Fruit fly (Drosophila melanogaster) Kc167 (cell line): ENCODE data around the gene CG10019.

Experiments
- Myc ChIP-seq: fragments of >200 bp; optimal IDR thresholded peaks from 2 replicates; lab custom pipeline; 2017; ENCODE audit warnings: missing external identifiers
- Sin3A ChIP-seq: fragments of >200 bp; optimal IDR thresholded peaks from 2 replicates; lab custom pipeline; 2018; ENCODE audit warnings: missing external identifiers
- h ChIP-seq: fragments of >200 bp; optimal IDR thresholded peaks from 3 replicates; lab custom pipeline; 2018; ENCODE audit warnings: missing external identifiers
- insv ChIP-seq: fragments of >200 bp; optimal IDR thresholded peaks from 3 replicates; lab custom pipeline; 2018; ENCODE audit warnings: missing external identifiers
- psq ChIP-seq: fragments of >200 bp; optimal IDR thresholded peaks from 2 replicates; lab custom pipeline; 2017; ENCODE audit warnings: missing external identifiers
- ttk ChIP-seq: sonication (Bioruptor generic); optimal IDR thresholded peaks from 2 replicates; lab custom pipeline; 2017; ENCODE audit warnings: missing external identifiers

CG10019 gene

dm6 chr2L:3730182-3730975 lies at the start of gene CG10019:
TSS of gene CG10019 (plus strand) at chr2L:3730466.
- no peak for TF ChIP-seq Sin3A (lab: Kevin White, UChicago)
- TF ChIP-seq insv (lab: Kevin White, UChicago) = no peak
- TF ChIP-seq ttk (lab: Kevin White, UChicago) = no peak
- TF ChIP-seq Myc (lab: Kevin White, UChicago) = no peak
- TF ChIP-seq psq (lab: Kevin White, UChicago) = no peak
- TF ChIP-seq h (lab: Kevin White, UChicago) = no peak

- TF ChIP-seq ttk (lab: Kevin White, UChicago) (no peak), psq (lab: Kevin White, UChicago) (no peak), insv (lab: Kevin White, UChicago) (no peak)
Observed at dm6 chr2L:3681338-3681737, 48.9 kb upstream of the CG10019 start.

DNA sequence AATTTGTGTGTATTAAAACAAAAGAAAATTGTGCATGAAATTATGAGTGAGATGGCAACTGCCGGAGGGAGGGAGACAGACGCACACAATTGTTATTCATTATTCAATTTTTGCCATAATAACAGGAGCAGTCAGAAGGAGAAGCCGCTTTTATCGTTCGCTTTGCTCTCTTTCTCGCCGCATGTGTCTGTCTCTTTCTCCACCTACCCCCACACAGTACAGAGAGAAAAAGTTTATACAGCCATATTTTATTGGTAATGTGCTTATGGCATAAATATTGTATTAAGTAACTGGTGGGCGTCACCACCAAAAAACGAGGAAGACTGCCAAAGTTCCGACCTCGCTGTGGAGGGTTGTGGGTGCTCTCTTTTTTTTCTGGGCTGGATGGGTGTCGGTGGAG lies 47.8 kb upstream of the CG10019 start:
- TF ChIP-seq Sin3A (lab: Kevin White, UChicago) (no peak), psq (lab: Kevin White, UChicago) (no peak), ttk (lab: Kevin White, UChicago) (no peak), Myc (lab: Kevin White, UChicago) (no peak), h (lab: Kevin White, UChicago) (no peak), insv (lab: Kevin White, UChicago) (no peak)

DNA sequence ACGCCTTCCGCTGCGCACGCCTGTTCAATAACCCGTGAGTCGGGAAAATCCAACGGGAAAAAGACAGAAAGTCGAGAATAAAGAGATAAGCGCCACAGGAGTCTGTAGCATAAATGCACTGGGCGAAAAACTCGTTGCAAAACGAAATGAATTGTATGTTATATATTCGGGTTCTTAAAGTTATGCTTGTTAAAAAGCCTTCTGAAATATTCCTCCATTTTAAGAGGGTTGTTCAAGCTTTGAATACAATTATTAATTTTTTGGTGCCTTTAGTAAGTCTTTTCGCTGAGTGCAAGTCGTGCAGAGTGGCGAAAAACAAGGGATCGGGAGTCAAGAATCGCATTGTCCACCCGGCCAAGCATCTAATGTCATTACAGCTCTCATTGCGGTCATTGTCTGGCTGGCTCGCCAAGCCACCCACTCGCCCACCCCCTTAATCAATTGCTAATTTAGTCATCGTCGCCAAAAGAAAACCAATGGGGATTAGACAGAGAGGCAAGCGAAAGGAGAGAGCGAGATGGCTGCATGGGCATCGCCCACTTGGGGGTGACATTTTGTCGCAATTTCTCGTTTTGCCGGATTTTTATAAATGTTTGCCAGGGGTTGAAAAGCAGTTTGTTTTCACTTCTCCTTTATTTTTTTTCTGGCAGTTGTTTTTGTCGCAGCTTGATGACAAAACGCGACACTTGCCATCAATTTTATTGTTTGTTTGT lies 45.0 kb upstream of the CG10019 start:
- no peak for TF ChIP-seq h (lab: Kevin White, UChicago)
- no peak for TF ChIP-seq psq (lab: Kevin White, UChicago)
- TF ChIP-seq Myc (lab: Kevin White, UChicago) = no peak
- no peak for TF ChIP-seq ttk (lab: Kevin White, UChicago)
- TF ChIP-seq Sin3A (lab: Kevin White, UChicago) = no peak
- TF ChIP-seq insv (lab: Kevin White, UChicago) = no peak

dm6 chr2L:3692466-3692865 lies 37.8 kb upstream of the CG10019 start, which contains the start of gene CG16704:
TSS of gene CG16704 (minus strand) at chr2L:3692587.
- no peak for TF ChIP-seq psq (lab: Kevin White, UChicago)
- no peak for TF ChIP-seq insv (lab: Kevin White, UChicago)
- TF ChIP-seq h (lab: Kevin White, UChicago) = no peak
- no peak for TF ChIP-seq Myc (lab: Kevin White, UChicago)

DNA sequence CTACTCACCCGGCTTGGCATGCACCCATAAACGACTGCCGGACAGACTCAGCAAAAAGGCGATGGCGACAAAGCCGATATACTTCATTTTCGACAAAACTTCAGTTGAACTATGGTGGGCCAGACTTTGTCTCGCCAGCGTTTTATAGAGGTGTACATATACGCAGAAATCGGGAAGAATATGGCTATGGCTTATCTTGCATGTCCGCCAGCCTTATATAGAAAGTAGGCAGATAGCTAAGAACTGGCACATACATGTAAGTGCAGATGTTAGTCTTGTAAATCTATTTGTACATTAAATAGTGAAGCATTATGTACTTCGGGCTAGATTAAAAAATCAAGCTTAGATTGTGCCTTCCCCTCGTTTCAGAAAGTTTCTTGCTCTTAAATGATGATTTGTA lies 37.2 kb upstream of the CG10019 start, which contains the start of gene CG3513:
CG3513 (minus strand) TSS at position 101 of the 400 bp plus-strand sequence.
- TF ChIP-seq h (lab: Kevin White, UChicago) = no peak
- TF ChIP-seq ttk (lab: Kevin White, UChicago) = no peak
- TF ChIP-seq Myc (lab: Kevin White, UChicago) = no peak
- TF ChIP-seq psq (lab: Kevin White, UChicago) = no peak
- no peak for TF ChIP-seq insv (lab: Kevin White, UChicago)
- no peak for TF ChIP-seq Sin3A (lab: Kevin White, UChicago)

DNA sequence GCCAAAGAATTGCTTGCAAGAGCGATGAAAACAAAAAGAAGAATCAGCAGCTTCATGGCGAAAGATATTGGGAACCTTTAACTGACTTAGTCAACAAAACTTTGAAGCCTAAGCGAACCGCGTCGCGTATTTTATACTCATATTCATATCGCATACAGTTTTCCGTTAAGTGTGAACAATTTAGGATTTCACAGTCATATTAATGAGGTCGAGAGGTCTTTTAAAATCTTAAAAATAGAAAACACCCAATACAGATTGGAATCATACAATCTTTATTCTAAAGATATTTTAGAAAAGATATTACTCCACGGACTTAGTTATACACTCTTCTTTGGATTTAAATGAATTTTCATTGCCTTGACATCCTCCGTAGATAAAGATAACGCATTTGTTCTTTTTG lies 36.5 kb upstream of the CG10019 start, which contains the start of gene Acp24A4:
Acp24A4 (minus strand) TSS at position 101 of the 400 bp plus-strand sequence.
- TF ChIP-seq insv (lab: Kevin White, UChicago) (no peak), ttk (lab: Kevin White, UChicago) (no peak), Sin3A (lab: Kevin White, UChicago) (no peak), Myc (lab: Kevin White, UChicago) (no peak), psq (lab: Kevin White, UChicago) (no peak), h (lab: Kevin White, UChicago) (no peak)

- TF ChIP-seq h (lab: Kevin White, UChicago) = no peak
- no peak for TF ChIP-seq insv (lab: Kevin White, UChicago)
- TF ChIP-seq psq (lab: Kevin White, UChicago) = no peak
- TF ChIP-seq Sin3A (lab: Kevin White, UChicago) = no peak
Observed at dm6 chr2L:3694920-3695319, 35.3 kb upstream of the CG10019 start, which contains the start of gene CG43165. TSS of gene CG43165 (minus strand) at chr2L:3695020.

- TF ChIP-seq ttk (lab: Kevin White, UChicago) = no peak
- TF ChIP-seq h (lab: Kevin White, UChicago) = no peak
- TF ChIP-seq psq (lab: Kevin White, UChicago) = no peak
- TF ChIP-seq Myc (lab: Kevin White, UChicago) = no peak
- no peak for TF ChIP-seq Sin3A (lab: Kevin White, UChicago)
- no peak for TF ChIP-seq insv (lab: Kevin White, UChicago)
Observed at dm6 chr2L:3695361-3695818, 34.9 kb upstream of the CG10019 start, which contains the start of gene CG16713. TSS of gene CG16713 (minus strand) at chr2L:3695411.

DNA sequence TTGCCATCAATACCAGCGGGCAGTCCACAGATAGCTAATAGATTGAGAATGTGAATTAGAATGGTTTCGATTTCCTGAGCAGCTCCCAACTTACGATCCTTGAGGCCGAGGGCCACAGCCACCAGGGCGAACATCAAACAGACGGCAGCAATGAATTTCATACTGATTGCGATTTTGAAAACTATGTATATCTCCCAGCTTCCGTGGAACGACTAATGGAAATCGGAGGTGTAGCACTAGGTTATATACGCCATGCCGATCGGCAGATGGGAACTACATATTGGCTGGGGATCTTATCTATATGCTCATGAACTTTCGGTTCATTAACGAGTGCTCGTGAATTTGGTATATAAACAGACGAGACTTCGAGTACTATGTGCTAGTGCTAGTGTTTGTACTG lies 33.8 kb upstream of the CG10019 start, which contains the start of gene IM33:
IM33 (minus strand) TSS at position 221 of the 400 bp plus-strand sequence.
- TF ChIP-seq Myc (lab: Kevin White, UChicago) = no peak

dm6 chr2L:3697772-3698171 lies 32.5 kb upstream of the CG10019 start, which contains the start of gene CG3604:
TSS of gene CG3604 (minus strand) at chr2L:3697872.
- TF ChIP-seq Myc (lab: Kevin White, UChicago) = no peak
- no peak for TF ChIP-seq insv (lab: Kevin White, UChicago)
- TF ChIP-seq Sin3A (lab: Kevin White, UChicago) = no peak
- TF ChIP-seq h (lab: Kevin White, UChicago) = no peak
- TF ChIP-seq ttk (lab: Kevin White, UChicago) = no peak
- no peak for TF ChIP-seq psq (lab: Kevin White, UChicago)
